Worm (Caenorhabditis elegans) whole organism, L2 larva: Measurements from ENCODE around the gene W09D6.4.

ENCODE experiments used
- aly-2 ChIP-seq: fragments of 150-350 bp; optimal IDR thresholded peaks from 2 replicates; lab custom pipeline; 2014; ENCODE audit warnings: missing biosample characterization, missing genetic modification characterization
- ama-1 ChIP-seq: fragments of 150-350 bp; optimal IDR thresholded peaks from 2 replicates; lab custom pipeline; 2018; ENCODE audit warnings: inconsistent platforms
- blmp-1 ChIP-seq: sonication (generic microtip); optimal IDR thresholded peaks from 2 replicates; lab custom pipeline; 2017; ENCODE audit warnings: missing genetic modification characterization, mild to moderate bottlenecking, missing compliant biosample characterization, antibody characterized with exemption, moderate library complexity; ENCODE audit not compliant: insufficient read depth
- lin-13 ChIP-seq: fragments of 150-350 bp; optimal IDR thresholded peaks from 2 replicates; lab custom pipeline; 2014; ENCODE audit warnings: missing biosample characterization, missing genetic modification reagents, missing genetic modification characterization
- lsy-2 ChIP-seq, 2 experiments: fragments of 150-350 bp in 1 of 2; sonication (generic microtip) in 1 of 2; optimal IDR thresholded peaks; 2 replicates each; lab custom pipeline; 2014 to 2017; ENCODE audit warnings: missing biosample characterization in 2 of 2, missing genetic modification characterization in 2 of 2
- nhr-11 ChIP-seq: fragments of 150-350 bp; optimal IDR thresholded peaks from 2 replicates; lab custom pipeline; 2014; ENCODE audit warnings: missing biosample characterization, missing genetic modification characterization
- nhr-25 ChIP-seq: fragments of 150-350 bp; sonication (generic microtip); optimal IDR thresholded peaks from 3 replicates; lab custom pipeline; 2014; ENCODE audit warnings: missing biosample characterization, missing genetic modification characterization
- sma-9 ChIP-seq, 2 experiments: fragments of 150-350 bp in 1 of 2; sonication (generic microtip) in 1 of 2; optimal IDR thresholded peaks; 2 replicates each; lab custom pipeline; 2014 to 2016; ENCODE audit warnings: missing genetic modification characterization in 2 of 2, mild to moderate bottlenecking in 1 of 2, missing biosample characterization in 1 of 2, missing compliant biosample characterization in 1 of 2, missing genetic modification reagents in 1 of 2, moderate library complexity in 1 of 2
- zag-1 ChIP-seq: fragments of 150-350 bp; optimal IDR thresholded peaks from 2 replicates; lab custom pipeline; 2014; ENCODE audit warnings: missing biosample characterization, missing genetic modification characterization

- TF ChIP-seq lin-13 (no peak), nhr-11 (tag; lab: Kevin White, UChicago) (no peak), ama-1 (lab: Kevin White, UChicago) (no peak), sma-9 (GFP tag; optimal IDR thresholded peaks at IDR 0.05; lab: Kevin White, UChicago) (no peak), sma-9 (tag; optimal IDR thresholded peaks at IDR 0.05; lab: Kevin White, UChicago) (no peak), aly-2 (no peak), nhr-25 (tag; lab: Kevin White, UChicago) (no peak), blmp-1 (tag; lab: Kevin White, UChicago) (no peak), zag-1 (tag; lab: Kevin White, UChicago) (no peak), lsy-2 (tag; optimal IDR thresholded peaks at IDR 0.05; lab: Kevin White, UChicago) (no peak)
These were observed 48.2 kb upstream of the W09D6.4 start, which contains the start of gene Y48A6B.14 for ce11 chrIII:11031309-11031708.
